Fruit fly (Drosophila melanogaster) S2 (cell line): Measurements from ENCODE around the gene Gr64e.

Experiments used
- CG8478 ChIP-seq: fragments of >200 bp; optimal IDR thresholded peaks from 2 replicates; lab custom pipeline; 2018
- CTCF ChIP-seq, 2 experiments: fragments of >200 bp; optimal IDR thresholded peaks; 2 replicates each; lab custom pipeline; 2018

dm6 chr3L:3995554-3995953, 36.4 kb upstream of the Gr64e start:
- TF ChIP-seq CTCF (optimal IDR thresholded peaks at IDR 0.05; lab: Kevin White, UChicago) (no peak), CG8478 (lab: Kevin White, UChicago) (no peak)
